Fruit fly (Drosophila melanogaster) whole organism, embryonic: ENCODE results near the gene CG7320.

Experiments
- CG11696 ChIP-seq: fragments of 200-800 bp; sonication (Bioruptor generic); IDR thresholded peaks from 2 replicates; pipeline ENCODE4 v1.3.6; 2022; ENCODE audit warnings: missing biosample characterization, missing genetic modification characterization
- CG14860 ChIP-seq: fragments of 200-800 bp; sonication (Bioruptor generic); IDR thresholded peaks from 3 replicates; pipeline ENCODE4 v1.3.6; 2022; ENCODE audit warnings: missing biosample characterization, missing genetic modification characterization; ENCODE audit not compliant: partially characterized antibody
- CG3995 ChIP-seq: fragments of 200-800 bp; sonication (Bioruptor generic); optimal IDR thresholded peaks from 3 replicates; lab custom pipeline; 2016; ENCODE audit warnings: missing biosample characterization, missing genetic modification characterization
- CG4707 ChIP-seq: fragments of 200-800 bp; sonication (Bioruptor generic); optimal IDR thresholded peaks from 2 replicates; lab custom pipeline; 2018; ENCODE audit warnings: missing biosample characterization, mild to moderate bottlenecking, missing genetic modification characterization, moderate library complexity
- H15 ChIP-seq: fragments of 200-800 bp; sonication (Bioruptor generic); IDR thresholded peaks from 3 replicates; pipeline ENCODE4 v1.3.6; 2022; ENCODE audit warnings: missing biosample characterization, missing genetic modification characterization
- Sry-δ ChIP-seq: fragments of 200-800 bp; sonication (Bioruptor generic); optimal IDR thresholded peaks from 2 replicates; lab custom pipeline; 2016; ENCODE audit warnings: missing biosample characterization, missing genetic modification characterization
- crp ChIP-seq, 2 experiments: fragments of 200-800 bp; sonication (Bioruptor generic); optimal IDR thresholded peaks; 2 replicates in 1 of 2; 3 replicates in 1 of 2; lab custom pipeline; 2017; ENCODE audit warnings: missing biosample characterization in 2 of 2, missing genetic modification characterization in 2 of 2, mild to moderate bottlenecking in 1 of 2, moderate library complexity in 1 of 2
- danr ChIP-seq: fragments of 200-800 bp; sonication (Bioruptor generic); IDR thresholded peaks from 2 replicates; pipeline ENCODE4 v1.3.6; 2022; ENCODE audit warnings: missing biosample characterization, missing genetic modification characterization

DNA sequence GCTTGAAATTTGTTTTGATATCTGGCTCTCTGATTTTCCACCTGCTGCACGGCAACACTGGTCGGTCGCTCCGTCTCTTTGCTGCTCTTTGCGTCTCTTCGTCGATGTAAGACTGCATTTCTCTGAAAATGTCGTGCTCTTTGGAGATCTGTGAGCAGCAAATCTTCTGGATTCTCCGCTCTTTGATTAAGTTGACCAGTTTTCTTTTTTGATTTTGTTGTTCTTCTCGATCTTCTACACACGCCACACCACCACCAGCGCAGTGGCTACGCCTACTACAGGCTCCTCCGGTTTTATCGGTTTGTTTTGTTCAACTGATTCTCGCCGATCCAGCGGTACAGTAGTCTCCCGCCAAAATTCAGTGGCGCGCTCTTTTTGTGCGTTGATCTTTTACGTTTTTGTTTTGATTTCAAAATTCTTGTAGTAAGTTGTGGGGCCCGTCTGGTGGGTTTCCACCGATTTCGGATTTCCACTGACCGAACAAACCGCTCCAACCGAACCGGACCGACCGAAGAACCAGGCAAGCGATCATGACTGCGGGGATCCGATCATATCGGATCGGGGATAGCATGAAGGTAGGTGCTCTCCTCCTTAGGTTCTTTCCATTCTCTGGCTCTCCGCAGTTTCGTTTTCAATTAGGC, 33.0 kb downstream of the CG7320 start:
- TF ChIP-seq crp (GFP tag; optimal IDR thresholded peaks at IDR 0.05; lab: Kevin White, UChicago) = no peak
- TF ChIP-seq H15 (GFP tag; lab: Robert Waterston, UW) = no peak
- no peak for TF ChIP-seq CG4707 (GFP tag; lab: Kevin White, UChicago)
- TF ChIP-seq CG11696 (GFP tag; lab: Robert Waterston, UW) = no peak
- TF ChIP-seq CG14860 (GFP tag; lab: Robert Waterston, UW) = no peak
- no peak for TF ChIP-seq CG3995 (GFP tag; lab: Kevin White, UChicago)
- TF ChIP-seq Sry-δ (GFP tag; lab: Kevin White, UChicago) = no peak
- TF ChIP-seq danr (GFP tag; lab: Robert Waterston, UW) = no peak
